Fruit fly (Drosophila melanogaster): ENCODE measurements around the gene ATP7.

ATP7 gene

DNA sequence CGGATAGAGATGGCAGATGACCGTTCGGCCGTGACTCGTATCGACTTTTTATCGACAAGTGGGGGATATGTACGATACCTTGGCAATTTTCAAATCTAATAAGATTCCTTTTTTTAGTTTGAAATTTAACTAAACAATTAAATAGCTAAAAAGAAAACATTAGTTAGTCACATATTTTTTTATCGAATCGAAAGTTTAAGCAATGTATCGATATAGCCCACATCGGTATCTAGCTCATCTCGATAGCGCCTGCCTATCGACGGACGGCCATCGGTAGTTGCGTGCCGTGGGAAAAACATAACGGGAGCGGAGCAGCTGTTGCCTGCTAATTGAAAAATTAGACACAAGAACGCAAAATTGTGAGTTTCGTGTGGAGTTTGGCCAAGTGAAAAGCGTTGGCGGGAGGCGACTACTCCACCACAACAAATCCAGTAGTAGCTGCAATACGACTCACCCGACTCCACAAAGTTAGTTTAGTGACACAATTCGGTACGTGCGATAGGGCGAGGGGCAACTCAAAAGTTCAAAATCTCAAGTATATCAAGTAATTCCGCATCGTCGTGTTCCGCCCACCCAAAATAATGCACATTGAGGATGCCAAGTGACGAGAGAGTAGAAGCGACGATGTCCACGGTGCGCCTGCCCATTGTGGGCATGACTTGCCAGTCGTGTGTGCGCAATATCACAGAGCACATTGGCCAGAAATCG, at the start of gene ATP7, which contains the start of gene CG10347:
TSS of gene ATP7 (plus strand) at position 265 of the 708 bp plus-strand sequence.
TSS of gene CG10347 (minus strand) at position 174 of the 708 bp plus-strand sequence.
- no peak for TF ChIP-seq Ets96B (tag; optimal IDR thresholded peaks at IDR 0.05)
- TF ChIP-seq Hr38 (GFP tag; optimal IDR thresholded peaks at IDR 0.05), result no peak
- peak; percentile 7 for TF ChIP-seq acj6 (GFP tag; optimal IDR thresholded peaks at IDR 0.05)
- peak; percentile 21 for TF ChIP-seq lz (GFP tag; optimal IDR thresholded peaks at IDR 0.05)
- TF ChIP-seq CG6276 (GFP tag; optimal IDR thresholded peaks at IDR 0.05), result no peak
- TF ChIP-seq Eip78C (GFP tag), result peak; percentile 58
- no peak for TF ChIP-seq Blimp-1 (GFP tag; optimal IDR thresholded peaks at IDR 0.05)
- peak; percentile 22 for TF ChIP-seq Eip75B (GFP tag; optimal IDR thresholded peaks at IDR 0.05)
- peak; percentile 41 for TF ChIP-seq fkh (GFP tag; optimal IDR thresholded peaks at IDR 0.05)
- no peak for TF ChIP-seq CG7368 (GFP tag; optimal IDR thresholded peaks at IDR 0.05)
- TF ChIP-seq CG11902 (GFP tag; optimal IDR thresholded peaks at IDR 0.05), result no peak
- TF ChIP-seq CG6163 (GFP tag; IDR thresholded peaks at IDR 0.05), result no peak
- peak; percentile 1 for TF ChIP-seq CG3032 (tag; optimal IDR thresholded peaks at IDR 0.05)
- peak; percentile 17; the same call in 1 of the 3 replicates for TF ChIP-seq eg (GFP tag; IDR thresholded peaks at IDR 0.05)
- TF ChIP-seq CG34406 (GFP tag; optimal IDR thresholded peaks at IDR 0.05), result no peak
- no peak for TF ChIP-seq Gug (GFP tag; IDR thresholded peaks at IDR 0.05)
- no peak for TF ChIP-seq CG11294 (GFP tag; IDR thresholded peaks at IDR 0.05)
- TF ChIP-seq Hr4 (GFP tag; optimal IDR thresholded peaks at IDR 0.05), result peak; percentile 15
- peak; percentile 8 for TF ChIP-seq Hr39 (GFP tag; optimal IDR thresholded peaks at IDR 0.05)
- peak; percentile 50 for TF ChIP-seq esn (GFP tag; optimal IDR thresholded peaks at IDR 0.05)
- no peak for TF ChIP-seq fd59A (GFP tag; optimal IDR thresholded peaks at IDR 0.05)
- peak; percentile 23 for TF ChIP-seq CG6854 (GFP tag; optimal IDR thresholded peaks at IDR 0.05)
- peak; percentile 37 for TF ChIP-seq topi (GFP tag; optimal IDR thresholded peaks at IDR 0.05)
- peak; percentile 25 to 57 for TF ChIP-seq ss (GFP tag; optimal IDR thresholded peaks at IDR 0.05)
- peak; percentile 25 for TF ChIP-seq OdsH (GFP tag; optimal IDR thresholded peaks at IDR 0.05)
- TF ChIP-seq CG4318 (GFP tag; optimal IDR thresholded peaks at IDR 0.05), result no peak
- TF ChIP-seq CG8319 (GFP tag; optimal IDR thresholded peaks at IDR 0.05), result no peak
- TF ChIP-seq fd85E (GFP tag; optimal IDR thresholded peaks at IDR 0.05), result no peak
- TF ChIP-seq CG9139 (GFP tag; optimal IDR thresholded peaks at IDR 0.05), result no peak
- no peak for TF ChIP-seq salr (GFP tag; optimal IDR thresholded peaks at IDR 0.05)
- no peak for TF ChIP-seq CG10669 (GFP tag; optimal IDR thresholded peaks at IDR 0.05)
- TF ChIP-seq svp (GFP tag), result peak; percentile 67
- no peak for TF ChIP-seq dsx (GFP tag; optimal IDR thresholded peaks at IDR 0.05; ENCODE audit: poor library complexity, severe bottlenecking)
- no peak for TF ChIP-seq Eip93F (GFP tag; optimal IDR thresholded peaks at IDR 0.05)
- TF ChIP-seq Smox (GFP tag; optimal IDR thresholded peaks at IDR 0.05), result peak; percentile 22
- peak; percentile 21 for TF ChIP-seq CG31627 (GFP tag; optimal IDR thresholded peaks at IDR 0.05)
- TF ChIP-seq CG1621 (tag; optimal IDR thresholded peaks at IDR 0.05), result peak; percentile 16
- no peak for TF ChIP-seq CG32006 (GFP tag; optimal IDR thresholded peaks at IDR 0.05)
- no peak for TF ChIP-seq CG11762 (GFP tag; optimal IDR thresholded peaks at IDR 0.05; ENCODE audit: insufficient read depth)
- no peak for TF ChIP-seq spab (GFP tag; optimal IDR thresholded peaks at IDR 0.05)
- peak; percentile 7 for TF ChIP-seq cyc (GFP tag; optimal IDR thresholded peaks at IDR 0.05)
- TF ChIP-seq Sox102F (GFP tag; optimal IDR thresholded peaks at IDR 0.05), result peak; percentile 2
- TF ChIP-seq Sox14 (GFP tag; optimal IDR thresholded peaks at IDR 0.05), result peak; percentile 30
- TF ChIP-seq CG3919 (GFP tag; optimal IDR thresholded peaks at IDR 0.05), result peak; percentile 9
- TF ChIP-seq Lpt (GFP tag; optimal IDR thresholded peaks at IDR 0.05), result no peak
- TF ChIP-seq CG8119 (GFP tag; IDR thresholded peaks at IDR 0.05), result peak; percentile 17; the same call in 1 of the 3 replicates
- no peak for TF ChIP-seq CG16779 (tag; optimal IDR thresholded peaks at IDR 0.05)
- no peak for TF ChIP-seq CG8632 (GFP tag; optimal IDR thresholded peaks at IDR 0.05)
- TF ChIP-seq vri (GFP tag; optimal IDR thresholded peaks at IDR 0.05), result peak; percentile 9
- peak; percentile 3 for TF ChIP-seq pdm3 (GFP tag; optimal IDR thresholded peaks at IDR 0.05)
- peak; percentile 38 for TF ChIP-seq Met (GFP tag; optimal IDR thresholded peaks at IDR 0.05)

Measured in whole organism, prepupa.